Worm (Caenorhabditis elegans) whole organism, mixed stage, embryonic: ENCODE results near the gene rpn-1.

Experiments
- blmp-1 ChIP-seq: fragments of 150-350 bp; optimal IDR thresholded peaks from 2 replicates; lab custom pipeline; 2014; ENCODE audit warnings: missing biosample characterization, missing genetic modification characterization
- ceh-83 ChIP-seq: fragments of 200-800 bp; sonication (Bioruptor generic); optimal IDR thresholded peaks from 2 replicates; lab custom pipeline; 2018; ENCODE audit warnings: mild to moderate bottlenecking, missing genetic modification characterization, missing compliant biosample characterization
- cnd-1 ChIP-seq: fragments of 200-800 bp; sonication (Bioruptor generic); optimal IDR thresholded peaks from 2 replicates; lab custom pipeline; 2018; ENCODE audit warnings: mild to moderate bottlenecking, missing genetic modification characterization, missing compliant biosample characterization
- drap-1 ChIP-seq: fragments of 200-800 bp; sonication (Bioruptor generic); optimal IDR thresholded peaks from 3 replicates; lab custom pipeline; 2018; ENCODE audit warnings: mild to moderate bottlenecking, missing genetic modification characterization, missing compliant biosample characterization
- elt-3 ChIP-seq: fragments of 150-350 bp; optimal IDR thresholded peaks from 2 replicates; lab custom pipeline; 2014; ENCODE audit warnings: missing biosample characterization, missing genetic modification characterization
- lin-13 ChIP-seq: fragments of 150-350 bp; optimal IDR thresholded peaks from 2 replicates; lab custom pipeline; 2014; ENCODE audit warnings: missing biosample characterization, missing genetic modification characterization
- nhr-237 ChIP-seq: fragments of 150-350 bp; optimal IDR thresholded peaks from 2 replicates; lab custom pipeline; 2014; ENCODE audit warnings: missing biosample characterization, missing genetic modification characterization
- nhr-28 ChIP-seq: fragments of 150-350 bp; optimal IDR thresholded peaks from 2 replicates; lab custom pipeline; 2014; ENCODE audit warnings: missing biosample characterization, missing genetic modification characterization
- sptf-1 ChIP-seq: sonication (generic microtip); optimal IDR thresholded peaks from 2 replicates; lab custom pipeline; 2017; ENCODE audit warnings: mild to moderate bottlenecking, missing genetic modification characterization, moderate library complexity, missing compliant biosample characterization
- unc-62 ChIP-seq: fragments of 150-350 bp; optimal IDR thresholded peaks from 2 replicates; lab custom pipeline; 2014; ENCODE audit warnings: missing biosample characterization, missing genetic modification reagents, missing genetic modification characterization
- ztf-11 ChIP-seq: fragments of 150-350 bp; optimal IDR thresholded peaks from 2 replicates; lab custom pipeline; 2014; ENCODE audit warnings: missing biosample characterization, missing genetic modification characterization

DNA sequence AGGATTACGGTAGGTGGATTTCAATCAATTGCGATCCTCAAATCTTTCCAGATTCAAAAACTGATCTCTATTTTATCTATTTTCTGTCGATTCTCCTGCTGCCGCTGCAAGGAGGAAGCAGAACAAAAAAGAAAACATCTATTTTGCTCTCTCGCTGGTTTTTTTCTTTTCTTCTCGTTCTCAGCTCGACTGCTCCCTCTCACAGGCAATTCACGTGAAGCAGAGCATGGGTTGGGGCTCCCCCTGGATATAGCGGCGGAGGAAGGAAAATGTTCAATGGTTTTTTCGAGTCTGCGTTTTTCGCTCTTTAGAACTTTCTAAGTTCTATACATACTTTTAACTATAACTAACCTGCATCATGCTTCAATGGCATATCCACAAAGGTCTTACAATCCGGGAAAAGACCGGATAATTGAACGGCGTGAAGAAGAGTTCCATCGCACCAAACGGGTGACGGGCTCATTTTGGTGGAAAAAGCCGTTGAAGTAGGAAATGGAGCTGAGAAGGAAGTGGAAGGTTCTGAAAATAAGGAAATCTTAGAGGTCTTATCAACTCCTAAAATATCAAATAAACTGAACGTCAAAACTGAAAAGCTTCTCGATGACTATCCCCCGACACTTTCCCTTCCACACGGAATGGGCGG lies 30.7 kb downstream of the rpn-1 start:
- TF ChIP-seq ztf-11 (no peak), nhr-237 (no peak), sptf-1 (tag; lab: Kevin White, UChicago) (no peak), drap-1 (GFP tag; lab: Kevin White, UChicago) (no peak), nhr-28 (no peak), lin-13 (tag; lab: Kevin White, UChicago) (no peak), elt-3 (tag; lab: Kevin White, UChicago) (no peak), unc-62 (GFP tag; lab: Kevin White, UChicago) (no peak), cnd-1 (peak; percentile 23), blmp-1 (tag; lab: Kevin White, UChicago) (no peak), ceh-83 (GFP tag; lab: Kevin White, UChicago) (no peak)
